Worm (Caenorhabditis elegans) whole organism, mixed stage, embryonic: Measurements from ENCODE around the gene K06A9.3.

ENCODE experiments used
- elt-3 ChIP-seq: fragments of 150-350 bp; optimal IDR thresholded peaks from 2 replicates; lab custom pipeline; 2014; ENCODE audit warnings: missing biosample characterization, missing genetic modification characterization
- unc-39 ChIP-seq: fragments of 150-350 bp; optimal IDR thresholded peaks from 2 replicates; lab custom pipeline; 2014; ENCODE audit warnings: missing biosample characterization, missing genetic modification characterization
- zip-8 ChIP-seq: fragments of 150-350 bp; optimal IDR thresholded peaks from 2 replicates; lab custom pipeline; 2014; ENCODE audit warnings: missing biosample characterization, missing genetic modification characterization

DNA sequence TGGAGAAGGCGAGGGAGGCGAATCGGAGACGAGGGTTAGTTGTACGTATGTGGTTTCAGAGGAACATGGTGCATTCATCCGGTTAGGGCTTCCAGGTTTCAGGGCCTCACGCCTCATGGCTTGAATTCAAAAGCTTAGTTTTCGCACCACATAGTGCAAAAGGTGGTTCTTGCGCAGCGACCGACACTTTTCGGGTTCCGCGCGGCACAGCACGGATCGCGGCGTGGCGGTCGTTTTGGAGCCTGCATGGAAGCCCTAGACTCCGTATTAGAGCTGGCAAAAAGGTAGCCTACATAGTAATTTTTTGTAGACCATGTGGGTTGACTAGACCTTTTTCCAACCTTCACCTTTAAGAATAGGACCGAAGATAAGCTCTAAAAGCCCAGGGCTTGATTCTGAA is 3.7 kb upstream of the K06A9.3 start:
- TF ChIP-seq elt-3 (tag; lab: Kevin White, UChicago), result no peak
- TF ChIP-seq zip-8, result no peak
- no peak for TF ChIP-seq unc-39
